Fruit fly (Drosophila melanogaster) S2 (cell line): ENCODE data around the gene axo.

ENCODE experiments used
- CG8478 ChIP-seq: fragments of >200 bp; optimal IDR thresholded peaks from 2 replicates; lab custom pipeline; 2018
- CTCF ChIP-seq, 2 experiments: fragments of >200 bp; optimal IDR thresholded peaks; 2 replicates each; lab custom pipeline; 2018

dm6 chr3L:4689970-4690369 is 2.9 kb upstream of the axo start, which contains the start of gene CG18418:
- TF ChIP-seq CTCF (optimal IDR thresholded peaks at IDR 0.05; lab: Kevin White, UChicago) (no peak), CG8478 (no peak)
